Fruit fly (Drosophila melanogaster) whole organism, embryonic: ENCODE results near the gene CG3104.

ENCODE experiments used
- Ada2b ChIP-seq: fragments of 200-800 bp; sonication (Bioruptor generic); IDR thresholded peaks from 2 replicates; pipeline ENCODE4 v1.3.6; 2022; ENCODE audit warnings: missing biosample characterization, missing genetic modification characterization
- Asciz ChIP-seq: fragments of 200-800 bp; sonication (Bioruptor generic); optimal IDR thresholded peaks from 2 replicates; lab custom pipeline; 2017; ENCODE audit warnings: missing biosample characterization, mild to moderate bottlenecking, missing genetic modification characterization, missing genetic modification reagents
- Atf6 ChIP-seq: fragments of 200-800 bp; sonication (Bioruptor generic); IDR thresholded peaks from 2 replicates; pipeline ENCODE4 v1.3.6; 2022; ENCODE audit warnings: missing biosample characterization, missing genetic modification characterization
- B-H2 ChIP-seq: fragments of 200-800 bp; sonication (Bioruptor generic); optimal IDR thresholded peaks from 2 replicates; lab custom pipeline; 2018; ENCODE audit warnings: missing biosample characterization, mild to moderate bottlenecking, missing genetic modification characterization
- BEAF-32 ChIP-seq: fragments of 200-800 bp; sonication (Bioruptor generic); optimal IDR thresholded peaks from 3 replicates; lab custom pipeline; 2017; ENCODE audit warnings: missing biosample characterization, missing genetic modification characterization, mild to moderate bottlenecking, moderate library complexity, missing genetic modification reagents
- CG10431 ChIP-seq: fragments of 200-800 bp; sonication (Bioruptor generic); optimal IDR thresholded peaks from 3 replicates; lab custom pipeline; 2018; ENCODE audit warnings: missing biosample characterization, mild to moderate bottlenecking, missing genetic modification characterization
- CG10979 ChIP-seq: fragments of 200-800 bp; sonication (Bioruptor generic); optimal IDR thresholded peaks from 2 replicates; lab custom pipeline; 2018; ENCODE audit warnings: missing biosample characterization, mild to moderate bottlenecking, missing genetic modification characterization, moderate library complexity
- CG11247 ChIP-seq: fragments of 200-800 bp; sonication (Bioruptor generic); IDR thresholded peaks from 2 replicates; pipeline ENCODE4 v1.3.6; 2022; ENCODE audit warnings: missing biosample characterization, missing genetic modification characterization
- CG1233 ChIP-seq: fragments of 200-800 bp; sonication (Bioruptor generic); optimal IDR thresholded peaks from 4 replicates; lab custom pipeline; 2018; ENCODE audit warnings: missing biosample characterization, mild to moderate bottlenecking, missing genetic modification characterization
- CG12942 ChIP-seq: fragments of 200-800 bp; sonication (Bioruptor generic); optimal IDR thresholded peaks from 3 replicates; lab custom pipeline; 2016; ENCODE audit warnings: missing biosample characterization, missing genetic modification characterization
- CG13287 ChIP-seq: fragments of 200-800 bp; sonication (Bioruptor generic); IDR thresholded peaks from 2 replicates; pipeline ENCODE4 v1.3.6; 2022; ENCODE audit warnings: missing biosample characterization, missing genetic modification characterization; ENCODE audit not compliant: partially characterized antibody
- CG13624 ChIP-seq: fragments of 200-800 bp; sonication (Bioruptor generic); optimal IDR thresholded peaks from 2 replicates; lab custom pipeline; 2016; ENCODE audit warnings: missing biosample characterization, missing genetic modification characterization
- CG13775 ChIP-seq: fragments of 200-800 bp; sonication (Bioruptor generic); optimal IDR thresholded peaks from 3 replicates; lab custom pipeline; 2017; ENCODE audit warnings: missing biosample characterization, mild to moderate bottlenecking, missing genetic modification characterization
- CG16863 ChIP-seq: fragments of 200-800 bp; sonication (Bioruptor generic); optimal IDR thresholded peaks from 3 replicates; lab custom pipeline; 2016; ENCODE audit warnings: missing biosample characterization, missing genetic modification characterization
- CG17361 ChIP-seq: fragments of 200-800 bp; sonication (Bioruptor generic); IDR thresholded peaks from 3 replicates; pipeline ENCODE4 v1.3.6; 2022; ENCODE audit warnings: missing biosample characterization, missing genetic modification characterization
- CG17612 ChIP-seq: fragments of 200-800 bp; sonication (Bioruptor generic); IDR thresholded peaks from 2 replicates; pipeline ENCODE4 v1.3.6; 2022; ENCODE audit warnings: missing biosample characterization, missing genetic modification characterization
- CG17912 ChIP-seq: fragments of 200-800 bp; sonication (Bioruptor generic); optimal IDR thresholded peaks from 2 replicates; lab custom pipeline; 2018; ENCODE audit warnings: missing biosample characterization, mild to moderate bottlenecking, missing genetic modification characterization
- CG18011 ChIP-seq: fragments of 200-800 bp; sonication (Bioruptor generic); optimal IDR thresholded peaks from 2 replicates; lab custom pipeline; 2017; ENCODE audit warnings: missing biosample characterization, missing genetic modification characterization, mild to moderate bottlenecking, moderate library complexity, missing genotype
- CG33213 ChIP-seq: fragments of 200-800 bp; sonication (Bioruptor generic); optimal IDR thresholded peaks from 3 replicates; lab custom pipeline; 2016; ENCODE audit warnings: missing biosample characterization, missing genetic modification characterization
- CG3847 ChIP-seq: fragments of 200-800 bp; sonication (Bioruptor generic); IDR thresholded peaks from 2 replicates; pipeline ENCODE4 v1.3.6; 2022; ENCODE audit warnings: missing biosample characterization, missing genetic modification characterization
- CG3995 ChIP-seq: fragments of 200-800 bp; sonication (Bioruptor generic); optimal IDR thresholded peaks from 3 replicates; lab custom pipeline; 2016; ENCODE audit warnings: missing biosample characterization, missing genetic modification characterization
- CG4282 ChIP-seq: fragments of 200-800 bp; sonication (Bioruptor generic); optimal IDR thresholded peaks from 2 replicates; lab custom pipeline; 2016; ENCODE audit warnings: missing biosample characterization, missing genetic modification characterization
- CG43689 ChIP-seq: fragments of 200-800 bp; sonication (Bioruptor generic); IDR thresholded peaks from 2 replicates; pipeline ENCODE4 v1.3.6; 2022; ENCODE audit warnings: missing biosample characterization, missing genetic modification characterization
- CG8359 ChIP-seq: fragments of 200-800 bp; sonication (Bioruptor generic); optimal IDR thresholded peaks from 2 replicates; lab custom pipeline; 2017; ENCODE audit warnings: missing biosample characterization, mild to moderate bottlenecking, missing genetic modification characterization, borderline replicate concordance
- CG8388 ChIP-seq: fragments of 200-800 bp; sonication (Bioruptor generic); optimal IDR thresholded peaks from 2 replicates; lab custom pipeline; 2019; ENCODE audit warnings: missing biosample characterization, mild to moderate bottlenecking, missing genetic modification characterization, moderate library complexity
- CG9727 ChIP-seq: fragments of 200-800 bp; sonication (Bioruptor generic); optimal IDR thresholded peaks from 3 replicates; lab custom pipeline; 2017; ENCODE audit warnings: missing biosample characterization, mild to moderate bottlenecking, missing genetic modification characterization
- Dp ChIP-seq: fragments of 200-800 bp; sonication (Bioruptor generic); optimal IDR thresholded peaks from 2 replicates; lab custom pipeline; 2018; ENCODE audit warnings: missing biosample characterization, mild to moderate bottlenecking, missing genetic modification characterization, moderate library complexity
- Fer3 ChIP-seq: fragments of 200-800 bp; sonication (Bioruptor generic); optimal IDR thresholded peaks from 2 replicates; lab custom pipeline; 2018; ENCODE audit warnings: missing biosample characterization, mild to moderate bottlenecking, missing genetic modification characterization, moderate library complexity
- GATAe ChIP-seq: fragments of 200-800 bp; sonication (Bioruptor generic); conservative IDR thresholded peaks from 2 replicates; pipeline ENCODE4 v1.3.6; 2022; ENCODE audit warnings: missing biosample characterization, missing genetic modification characterization
- Gug ChIP-seq: fragments of 200-800 bp; sonication (Bioruptor generic); IDR thresholded peaks from 4 replicates; pipeline ENCODE4 v1.3.6; 2022; ENCODE audit warnings: missing biosample characterization, missing genetic modification characterization
- Hmx ChIP-seq: fragments of 200-800 bp; sonication (Bioruptor generic); optimal IDR thresholded peaks from 2 replicates; lab custom pipeline; 2016; ENCODE audit warnings: missing biosample characterization, missing genetic modification characterization
- Jarid2 ChIP-seq: fragments of 200-800 bp; sonication (Bioruptor generic); optimal IDR thresholded peaks from 3 replicates; lab custom pipeline; 2017; ENCODE audit warnings: mild to moderate bottlenecking, missing biosample characterization, missing genetic modification reagents, missing genetic modification characterization
- MTF-1 ChIP-seq: fragments of 200-800 bp; sonication (Bioruptor generic); optimal IDR thresholded peaks from 2 replicates; lab custom pipeline; 2018; ENCODE audit warnings: missing biosample characterization, mild to moderate bottlenecking, missing genetic modification characterization, borderline replicate concordance
- Mad ChIP-seq: fragments of 200-800 bp; sonication (Bioruptor generic); optimal IDR thresholded peaks from 2 replicates; lab custom pipeline; 2016; ENCODE audit warnings: missing biosample characterization, missing genetic modification characterization
- Nf-YB ChIP-seq: fragments of 200-800 bp; sonication (Bioruptor generic); optimal IDR thresholded peaks from 3 replicates; lab custom pipeline; 2019; ENCODE audit warnings: missing biosample characterization, mild to moderate bottlenecking, missing genetic modification characterization, moderate library complexity
- Spps ChIP-seq: fragments of 200-800 bp; sonication (Bioruptor generic); optimal IDR thresholded peaks from 2 replicates; lab custom pipeline; 2018; ENCODE audit warnings: missing biosample characterization, mild to moderate bottlenecking, missing genetic modification characterization
- al ChIP-seq: fragments of 200-800 bp; sonication (Bioruptor generic); IDR thresholded peaks from 2 replicates; pipeline ENCODE4 v1.3.6; 2022; ENCODE audit warnings: missing biosample characterization, missing genetic modification characterization
- aop ChIP-seq: fragments of 200-800 bp; sonication (Bioruptor generic); IDR thresholded peaks from 2 replicates; pipeline ENCODE4 v1.3.6; 2022; ENCODE audit warnings: missing biosample characterization, missing genetic modification characterization
- cato ChIP-seq: fragments of 200-800 bp; sonication (Bioruptor generic); optimal IDR thresholded peaks from 2 replicates; lab custom pipeline; 2016; ENCODE audit warnings: missing biosample characterization, missing genetic modification characterization, borderline replicate concordance
- crol ChIP-seq: fragments of 200-800 bp; sonication (Bioruptor generic); IDR thresholded peaks from 2 replicates; pipeline ENCODE4 v1.3.6; 2022; ENCODE audit warnings: missing biosample characterization, missing genetic modification characterization
- emc ChIP-seq: fragments of 200-800 bp; sonication (Bioruptor generic); optimal IDR thresholded peaks from 2 replicates; lab custom pipeline; 2016; ENCODE audit warnings: missing biosample characterization, missing genetic modification characterization
- kay ChIP-seq: fragments of 200-800 bp; sonication (Bioruptor generic); optimal IDR thresholded peaks from 2 replicates; lab custom pipeline; 2016; ENCODE audit warnings: missing biosample characterization, missing genetic modification characterization
- mirr ChIP-seq: fragments of 200-800 bp; sonication (Bioruptor generic); optimal IDR thresholded peaks from 3 replicates; lab custom pipeline; 2018; ENCODE audit warnings: missing biosample characterization, mild to moderate bottlenecking, missing genetic modification characterization
- nmo ChIP-seq: fragments of 200-800 bp; sonication (Bioruptor generic); optimal IDR thresholded peaks from 2 replicates; lab custom pipeline; 2018; ENCODE audit warnings: missing biosample characterization, mild to moderate bottlenecking, missing genetic modification characterization, moderate library complexity
- pb ChIP-seq: fragments of 200-800 bp; sonication (Bioruptor generic); optimal IDR thresholded peaks from 3 replicates; lab custom pipeline; 2016; ENCODE audit warnings: missing biosample characterization, missing genetic modification characterization
- run ChIP-seq: fragments of 200-800 bp; sonication (Bioruptor generic); optimal IDR thresholded peaks from 3 replicates; lab custom pipeline; 2018; ENCODE audit warnings: missing biosample characterization, mild to moderate bottlenecking, missing genetic modification characterization
- sd ChIP-seq: fragments of 200-800 bp; sonication (Bioruptor generic); optimal IDR thresholded peaks from 3 replicates; lab custom pipeline; 2018; ENCODE audit warnings: missing biosample characterization, mild to moderate bottlenecking, missing genetic modification characterization, moderate library complexity
- seq ChIP-seq: fragments of 200-800 bp; sonication (Bioruptor generic); IDR thresholded peaks from 2 replicates; pipeline ENCODE4 v1.3.6; 2022; ENCODE audit warnings: missing biosample characterization, missing genetic modification characterization
- sr ChIP-seq: fragments of 200-800 bp; sonication (Bioruptor generic); IDR thresholded peaks from 3 replicates; pipeline ENCODE4 v1.3.6; 2022; ENCODE audit warnings: missing biosample characterization, missing genetic modification characterization
- tll ChIP-seq, 2 experiments: fragments of 200-800 bp in 1 of 2; fragments of >200 bp in 1 of 2; sonication (Bioruptor generic) in 1 of 2; optimal IDR thresholded peaks; 2 replicates each; lab custom pipeline; 2017 to 2019; ENCODE audit warnings: missing biosample characterization in 2 of 2, missing genetic modification characterization in 2 of 2, mild to moderate bottlenecking in 1 of 2, moderate library complexity in 1 of 2

Gene CG3104

DNA sequence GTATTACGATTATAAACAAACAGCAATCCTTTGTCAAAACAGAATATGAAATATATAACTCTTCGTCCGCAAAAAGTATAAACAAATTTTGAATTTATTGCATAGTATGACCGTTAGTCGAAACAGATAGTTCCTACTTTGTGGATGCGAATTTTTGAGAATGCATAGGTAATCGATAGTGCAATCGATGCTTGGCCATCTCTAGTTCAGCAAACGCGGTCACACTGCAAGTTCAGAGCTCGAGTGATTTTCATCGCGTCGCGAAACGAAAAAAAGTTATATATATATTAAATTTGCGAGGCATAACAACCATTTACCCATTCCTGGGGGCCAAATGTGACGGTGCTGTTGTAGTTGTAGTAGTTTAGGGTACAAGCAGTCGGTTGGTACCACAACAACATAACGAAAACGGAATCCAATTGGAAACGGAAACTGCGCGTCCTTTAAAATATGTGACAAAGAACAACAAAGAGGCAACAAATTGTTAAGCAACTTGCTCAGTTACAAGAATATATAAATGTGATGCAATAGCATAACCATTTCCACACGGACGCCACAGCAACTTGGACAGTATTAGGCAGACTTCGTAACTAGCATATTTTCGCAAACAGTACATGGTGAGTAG, 1.5 kb upstream of the CG3104 start, which contains the start of gene CG2991 (continued):
- TF ChIP-seq Gug (GFP tag; lab: Robert Waterston, UW) (no peak), CG1233 (GFP tag; lab: Kevin White, UChicago) (peak; percentile 25), CG10979 (tag; lab: Kevin White, UChicago) (peak; percentile 11), Nf-YB (GFP tag; lab: Kevin White, UChicago) (peak; percentile 11), GATAe (no peak), Asciz (no peak), CG17361 (GFP tag; lab: Robert Waterston, UW) (no peak), mirr (peak; percentile 2), CG43689 (GFP tag; lab: Robert Waterston, UW) (no peak), nmo (peak; percentile 56), BEAF-32 (GFP tag; lab: Kevin White, UChicago) (peak; percentile 93), CG13287 (GFP tag; lab: Robert Waterston, UW) (peak; percentile 87), Spps (tag; lab: Kevin White, UChicago) (no peak), CG10431 (GFP tag; lab: Kevin White, UChicago) (peak; percentile 36), CG11247 (GFP tag; lab: Robert Waterston, UW) (no peak), CG3995 (GFP tag; lab: Kevin White, UChicago) (peak; percentile 58), CG17612 (GFP tag; lab: Robert Waterston, UW) (no peak), CG16863 (GFP tag; lab: Kevin White, UChicago) (no peak), pb (GFP tag; lab: Kevin White, UChicago) (no peak), CG13624 (GFP tag; lab: Kevin White, UChicago) (peak; percentile 31), Dp (GFP tag; lab: Kevin White, UChicago) (peak; percentile 84), crol (GFP tag; lab: Robert Waterston, UW) (no peak), tll (GFP tag; optimal IDR thresholded peaks at IDR 0.05; lab: Kevin White, UChicago) (no peak), CG8359 (no peak), seq (GFP tag; lab: Robert Waterston, UW) (no peak), Hmx (GFP tag; lab: Kevin White, UChicago) (no peak), Fer3 (tag; lab: Kevin White, UChicago) (peak; percentile 5), CG13775 (GFP tag; lab: Kevin White, UChicago) (no peak), CG33213 (GFP tag; lab: Kevin White, UChicago) (peak; percentile 68), Atf6 (GFP tag; lab: Robert Waterston, UW) (no peak), sd (tag; lab: Kevin White, UChicago) (peak; percentile 82), CG9727 (GFP tag; lab: Kevin White, UChicago) (no peak), Jarid2 (GFP tag; lab: Kevin White, UChicago) (peak; percentile 52), CG4282 (GFP tag; lab: Kevin White, UChicago) (no peak), Mad (GFP tag; lab: Kevin White, UChicago) (peak; percentile 63), B-H2 (GFP tag; lab: Kevin White, UChicago) (peak; percentile 64), kay (no peak), Ada2b (GFP tag; lab: Robert Waterston, UW) (no peak), CG8388 (GFP tag; lab: Kevin White, UChicago) (no peak), al (GFP tag; lab: Robert Waterston, UW) (no peak), MTF-1 (GFP tag; lab: Kevin White, UChicago) (no peak), aop (GFP tag; lab: Robert Waterston, UW) (no peak), CG17912 (GFP tag; lab: Kevin White, UChicago) (no peak), emc (GFP tag; lab: Kevin White, UChicago) (no peak), sr (no peak), run (no peak), CG18011 (GFP tag; lab: Kevin White, UChicago) (no peak), CG12942 (GFP tag; lab: Kevin White, UChicago) (no peak), cato (GFP tag; lab: Kevin White, UChicago) (no peak), CG3847 (GFP tag; lab: Robert Waterston, UW) (peak; percentile 50)
